Fruit fly (Drosophila melanogaster): ENCODE measurements around the gene CG33322.

The CG33322 gene

DNA sequence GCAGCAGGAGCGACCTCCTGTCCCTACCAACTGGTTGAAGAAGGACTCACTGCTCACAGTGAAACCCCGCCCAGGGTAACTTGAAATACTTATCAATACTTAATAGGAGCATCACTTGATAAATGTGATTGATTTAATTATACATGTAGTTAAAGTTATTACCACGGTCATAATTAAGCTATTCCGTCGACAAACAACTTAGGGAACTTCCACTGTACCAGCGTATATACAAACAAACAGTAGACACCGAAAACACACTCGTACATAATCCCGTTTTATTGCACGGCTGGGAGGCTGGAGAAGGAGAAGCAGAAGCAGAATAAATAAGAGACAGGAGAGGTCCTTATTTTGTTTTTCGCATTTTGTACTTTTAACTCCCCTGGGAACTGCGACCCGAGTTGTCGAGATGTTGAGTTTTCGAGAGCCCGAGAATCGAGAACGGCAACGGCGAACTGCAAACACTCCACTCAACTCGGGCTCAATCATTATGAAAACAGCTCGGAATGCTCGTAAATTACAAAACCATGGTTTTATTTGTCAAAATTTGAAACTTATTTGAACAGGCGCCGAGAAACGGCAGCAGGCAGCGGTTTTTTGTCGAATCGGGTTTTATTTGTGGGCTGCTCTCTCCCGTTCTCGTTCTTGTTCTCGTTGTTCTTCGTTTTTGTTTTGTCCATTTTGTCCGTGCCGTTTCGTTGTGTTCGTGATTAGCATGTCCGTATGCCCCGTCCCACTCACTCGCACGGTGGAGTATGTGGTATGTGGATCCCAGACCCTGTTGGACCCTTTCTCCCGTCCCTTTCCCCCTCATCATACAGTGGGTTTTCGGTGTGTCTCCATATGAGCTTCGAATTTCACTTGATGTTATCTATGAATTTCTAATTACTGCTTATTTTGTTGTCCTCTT lies 15.8 kb downstream of the CG33322 start (continued):
- TF ChIP-seq CG3995 (GFP tag; optimal IDR thresholded peaks at IDR 0.05) (peak; percentile 3), zfh1 (GFP tag; IDR thresholded peaks at IDR 0.05) (peak; percentile 85), Nf-YB (GFP tag; optimal IDR thresholded peaks at IDR 0.05) (peak; percentile 34), Doc2 (GFP tag; IDR thresholded peaks at IDR 0.05) (no peak), eve (GFP tag; optimal IDR thresholded peaks at IDR 0.05) (peak in 1 of 2 experiments; percentile 8), bcd (GFP tag; optimal IDR thresholded peaks at IDR 0.05) (peak; percentile 72), ERR (GFP tag; optimal IDR thresholded peaks at IDR 0.05) (peak; percentile 84), CG3838 (GFP tag; optimal IDR thresholded peaks at IDR 0.05) (no peak), D (optimal IDR thresholded peaks at IDR 0.05) (no peak), D (GFP tag; optimal IDR thresholded peaks at IDR 0.05) (peak; percentile 36), onecut (GFP tag; IDR thresholded peaks at IDR 0.05) (peak; percentile 51), CG7987 (GFP tag; optimal IDR thresholded peaks at IDR 0.05) (peak; percentile 53), cato (GFP tag; optimal IDR thresholded peaks at IDR 0.05; ENCODE audit: borderline replicate concordance) (no peak), sc (optimal IDR thresholded peaks at IDR 0.05) (no peak), sc (GFP tag; optimal IDR thresholded peaks at IDR 0.05) (no peak), CG2120 (GFP tag; optimal IDR thresholded peaks at IDR 0.05) (peak; percentile 94), cas (GFP tag; IDR thresholded peaks at IDR 0.05) (no peak), Fer3 (tag; optimal IDR thresholded peaks at IDR 0.05) (peak; percentile 82), CG1602 (GFP tag; optimal IDR thresholded peaks at IDR 0.05) (peak; percentile 61), Med (GFP tag) (peak; percentile 99), mam (GFP tag; optimal IDR thresholded peaks at IDR 0.05) (peak; percentile 89), Dp (GFP tag; optimal IDR thresholded peaks at IDR 0.05) (no peak), pnt (GFP tag; optimal IDR thresholded peaks at IDR 0.05) (peak; percentile 67), CG31224 (GFP tag; IDR thresholded peaks at IDR 0.05) (peak; percentile 97), Poxn (GFP tag; IDR thresholded peaks at IDR 0.05) (peak; percentile 65), Ssrp (tag; optimal IDR thresholded peaks at IDR 0.05) (peak; percentile 57), CG7556 (GFP tag; optimal IDR thresholded peaks at IDR 0.05) (peak; percentile 86), CG43689 (GFP tag; IDR thresholded peaks at IDR 0.05) (peak; percentile 53; the same call in 1 of the 2 replicates), CG9817 (tag; optimal IDR thresholded peaks at IDR 0.05) (peak; percentile 81), CG12071 (GFP tag; optimal IDR thresholded peaks at IDR 0.05) (peak; percentile 77), ac (GFP tag; optimal IDR thresholded peaks at IDR 0.05) (peak; percentile 43), Doc3 (GFP tag; IDR thresholded peaks at IDR 0.05; ENCODE audit: partially characterized antibody) (no peak), cwo (GFP tag; optimal IDR thresholded peaks at IDR 0.05) (peak; percentile 83), Asciz (GFP tag; optimal IDR thresholded peaks at IDR 0.05) (peak; percentile 25), fd3F (GFP tag; optimal IDR thresholded peaks at IDR 0.05) (peak; percentile 66), pum (GFP tag; optimal IDR thresholded peaks at IDR 0.05) (peak; percentile 61), tgo (GFP tag; IDR thresholded peaks at IDR 0.05) (peak; percentile 75), NFAT (GFP tag; IDR thresholded peaks at IDR 0.05) (peak; percentile 73), Adf1 (GFP tag; IDR thresholded peaks at IDR 0.05) (no peak), peb (GFP tag; IDR thresholded peaks at IDR 0.05) (0 out of 2 replicates have a peak, but pooled peaks have one; percentile 18), dati (GFP tag; IDR thresholded peaks at IDR 0.05) (0 out of 2 replicates have a peak, but pooled peaks have one; percentile 42), Usf (GFP tag; optimal IDR thresholded peaks at IDR 0.05) (peak; percentile 25), B-H1 (GFP tag; IDR thresholded peaks at IDR 0.05) (no peak), tna (GFP tag; IDR thresholded peaks at IDR 0.05; ENCODE audit: partially characterized antibody) (peak; percentile 23; the same call in 1 of the 2 replicates), Hr39 (optimal IDR thresholded peaks at IDR 0.05) (no peak), ATbp (GFP tag; optimal IDR thresholded peaks at IDR 0.05) (peak; percentile 52), CoRest (tag; optimal IDR thresholded peaks at IDR 0.05) (peak; percentile 68), CG10321 (GFP tag; IDR thresholded peaks at IDR 0.05) (0 out of 2 replicates have a peak, but pooled peaks have one; percentile 33), jing (GFP tag; optimal IDR thresholded peaks at IDR 0.05) (peak; percentile 61)

Data from whole organism, embryonic.